Worm (Caenorhabditis elegans): ENCODE data around the gene ubc-24.

- no peak for TF ChIP-seq ztf-4 (tag; optimal IDR thresholded peaks at IDR 0.05)
- TF ChIP-seq jun-1 (tag; optimal IDR thresholded peaks at IDR 0.05), result no peak
- no peak for TF ChIP-seq R02D3.7 (tag; optimal IDR thresholded peaks at IDR 0.05)
- no peak for TF ChIP-seq nfya-1 (tag; optimal IDR thresholded peaks at IDR 0.05; ENCODE audit: insufficient read depth)
- TF ChIP-seq unc-62 (GFP tag; optimal IDR thresholded peaks at IDR 0.05), result no peak
- TF ChIP-seq pha-4 (tag; optimal IDR thresholded peaks at IDR 0.05), result no peak
- TF ChIP-seq unc-39 (tag; optimal IDR thresholded peaks at IDR 0.05), result no peak
- no peak for TF ChIP-seq fkh-10 (GFP tag; optimal IDR thresholded peaks at IDR 0.05)
- TF ChIP-seq aly-2 (tag; optimal IDR thresholded peaks at IDR 0.05), result no peak
- TF ChIP-seq pqm-1 (tag; optimal IDR thresholded peaks at IDR 0.05), result no peak
- no peak for TF ChIP-seq lin-15B (tag; optimal IDR thresholded peaks at IDR 0.05)
Observed at ce11 chrII:8428758-8428946, 23.2 kb downstream of the ubc-24 start, which contains the start of gene F14E5.2.
